Worm (Caenorhabditis elegans) whole organism, L4 larva: ENCODE results near the gene nep-20.

Source experiments
- F37D6.2 ChIP-seq: sonication (generic microtip); optimal IDR thresholded peaks from 2 replicates; lab custom pipeline; 2016; ENCODE audit warnings: mild to moderate bottlenecking, missing genetic modification characterization, missing compliant biosample characterization
- R02D3.7 ChIP-seq: fragments of 150-350 bp; sonication (generic microtip); optimal IDR thresholded peaks from 3 replicates; lab custom pipeline; 2014; ENCODE audit warnings: missing biosample characterization, missing genetic modification characterization
- T26A8.4 ChIP-seq: fragments of 200-800 bp; sonication (Bioruptor generic); IDR thresholded peaks from 2 replicates; pipeline ENCODE4 v1.3.6; 2022; ENCODE audit warnings: missing genetic modification characterization, missing compliant biosample characterization
- Y5F2A.4 ChIP-seq: fragments of 200-800 bp; sonication (Bioruptor generic); optimal IDR thresholded peaks from 2 replicates; lab custom pipeline; 2018; ENCODE audit warnings: mild to moderate bottlenecking, missing genetic modification characterization, missing compliant biosample characterization
- aha-1 ChIP-seq: fragments of 150-350 bp; peaks from one replicate; lab custom pipeline; 2014; ENCODE audit warnings: missing biosample characterization, missing genetic modification characterization
- aly-2 ChIP-seq: sonication (generic microtip); optimal IDR thresholded peaks from 2 replicates; lab custom pipeline; 2018; ENCODE audit warnings: missing biosample characterization, missing genetic modification characterization
- ama-1 ChIP-seq: fragments of 150-350 bp; optimal IDR thresholded peaks from 2 replicates; lab custom pipeline; 2014; ENCODE audit warnings: inconsistent platforms, mixed read lengths
- arid-1 ChIP-seq: fragments of 200-800 bp; sonication (Bioruptor generic); conservative IDR thresholded peaks from 2 replicates; pipeline ENCODE4 v1.3.6; 2022; ENCODE audit warnings: missing genetic modification reagents, missing genetic modification characterization, missing compliant biosample characterization
- ceh-28 ChIP-seq: fragments of 150-350 bp; optimal IDR thresholded peaks from 2 replicates; lab custom pipeline; 2014; ENCODE audit warnings: missing biosample characterization, missing genetic modification reagents, missing genetic modification characterization
- ceh-82 ChIP-seq: sonication (generic microtip); optimal IDR thresholded peaks from 2 replicates; lab custom pipeline; 2017; ENCODE audit warnings: missing biosample characterization, missing genetic modification characterization
- ces-1 ChIP-seq: fragments of 150-350 bp; sonication (generic microtip); optimal IDR thresholded peaks from 4 replicates; lab custom pipeline; 2014; ENCODE audit warnings: missing biosample characterization, missing genetic modification reagents, missing genetic modification characterization
- cey-2 ChIP-seq: sonication (generic microtip); optimal IDR thresholded peaks from 3 replicates; lab custom pipeline; 2017; ENCODE audit warnings: missing genetic modification characterization, mild to moderate bottlenecking, missing compliant biosample characterization, antibody characterized with exemption, borderline replicate concordance; ENCODE audit not compliant: insufficient read depth
- daf-12 ChIP-seq: fragments of 150-350 bp; optimal IDR thresholded peaks from 2 replicates; lab custom pipeline; 2014; ENCODE audit warnings: missing biosample characterization, missing genetic modification reagents, missing genetic modification characterization
- daf-16 ChIP-seq, 3 experiments: sonication (generic microtip); optimal IDR thresholded peaks; 2 replicates each; lab custom pipeline; 2016 to 2017; ENCODE audit warnings: missing genetic modification characterization in 3 of 3, missing genetic modification reagents in 3 of 3, mild to moderate bottlenecking in 2 of 3, missing compliant biosample characterization in 2 of 3, missing biosample characterization in 1 of 3, moderate library complexity in 1 of 3
- dmd-8 ChIP-seq: fragments of 200-800 bp; sonication (Bioruptor generic); IDR thresholded peaks from 2 replicates; pipeline ENCODE4 v1.3.6; 2022; ENCODE audit warnings: missing genetic modification characterization, missing compliant biosample characterization
- egl-27 ChIP-seq: sonication (generic microtip); optimal IDR thresholded peaks from 3 replicates; lab custom pipeline; 2017; ENCODE audit warnings: missing biosample characterization, missing genetic modification reagents, missing genetic modification characterization
- fkh-10 ChIP-seq: fragments of 150-350 bp; optimal IDR thresholded peaks from 2 replicates; lab custom pipeline; 2014; ENCODE audit warnings: missing biosample characterization, missing genetic modification reagents, missing genetic modification characterization
- lim-7 ChIP-seq: fragments of 200-800 bp; sonication (Bioruptor generic); IDR thresholded peaks from 2 replicates; pipeline ENCODE4 v1.3.6; 2022; ENCODE audit warnings: missing genetic modification characterization, missing compliant biosample characterization
- lin-1 ChIP-seq: fragments of 200-800 bp; sonication (Bioruptor generic); IDR thresholded peaks from 2 replicates; pipeline ENCODE4 v1.3.6; 2022; ENCODE audit warnings: missing genetic modification reagents, missing genetic modification characterization, missing compliant biosample characterization
- lin-15B ChIP-seq: fragments of 150-350 bp; sonication (generic microtip); optimal IDR thresholded peaks from 3 replicates; lab custom pipeline; 2014; ENCODE audit warnings: missing biosample characterization, missing genetic modification characterization
- madf-5 ChIP-seq, 2 experiments: fragments of 200-800 bp; sonication (Bioruptor generic); IDR thresholded peaks; 2 replicates each; pipeline ENCODE4 v1.3.6; 2022; ENCODE audit warnings: missing compliant biosample characterization in 2 of 2, missing genetic modification characterization in 2 of 2
- mdl-1 ChIP-seq, 2 experiments: fragments of 150-350 bp in 1 of 2; sonication (generic microtip) in 1 of 2; optimal IDR thresholded peaks; 2 replicates each; lab custom pipeline; 2014 to 2017; ENCODE audit warnings: missing biosample characterization in 2 of 2, missing genetic modification characterization in 2 of 2
- mxl-2 ChIP-seq: fragments of 200-800 bp; sonication (Bioruptor generic); conservative IDR thresholded peaks from 2 replicates; pipeline ENCODE4 v1.3.6; 2022; ENCODE audit warnings: missing genetic modification reagents, missing genetic modification characterization, missing compliant biosample characterization
- nhr-102 ChIP-seq: sonication (generic microtip); optimal IDR thresholded peaks from 2 replicates; lab custom pipeline; 2016; ENCODE audit warnings: mild to moderate bottlenecking, missing genetic modification characterization, moderate library complexity, missing compliant biosample characterization
- nhr-25 ChIP-seq: sonication (generic microtip); optimal IDR thresholded peaks from 2 replicates; lab custom pipeline; 2017; ENCODE audit warnings: missing genetic modification characterization, mild to moderate bottlenecking, missing compliant biosample characterization, antibody characterized with exemption, moderate library complexity, borderline replicate concordance; ENCODE audit not compliant: insufficient read depth
- nhr-41 ChIP-seq: fragments of 200-800 bp; sonication (Bioruptor generic); IDR thresholded peaks from 2 replicates; pipeline ENCODE4 v1.3.6; 2022; ENCODE audit warnings: missing genetic modification reagents, missing genetic modification characterization, missing compliant biosample characterization
- nhr-42 ChIP-seq: fragments of 200-800 bp; sonication (Bioruptor generic); IDR thresholded peaks from 2 replicates; pipeline ENCODE4 v1.3.6; 2022; ENCODE audit warnings: missing genetic modification characterization, missing compliant biosample characterization
- nhr-77 ChIP-seq: fragments of 150-350 bp; optimal IDR thresholded peaks from 2 replicates; lab custom pipeline; 2014; ENCODE audit warnings: missing biosample characterization, missing genetic modification characterization
- rbr-2 ChIP-seq: sonication (generic microtip); optimal IDR thresholded peaks from 2 replicates; lab custom pipeline; 2016; ENCODE audit warnings: missing genotype, missing genetic modification characterization, missing compliant biosample characterization
- saeg-2 ChIP-seq: fragments of 200-800 bp; sonication (Bioruptor generic); IDR thresholded peaks from 2 replicates; pipeline ENCODE4 v1.3.6; 2022; ENCODE audit warnings: missing genetic modification reagents, missing genetic modification characterization, missing compliant biosample characterization
- snpc-1.2 ChIP-seq: fragments of 200-800 bp; sonication (Bioruptor generic); IDR thresholded peaks from 2 replicates; pipeline ENCODE4 v1.3.6; 2022; ENCODE audit warnings: missing genetic modification reagents, missing genetic modification characterization, missing compliant biosample characterization
- tra-1 ChIP-seq: fragments of 200-800 bp; sonication (Bioruptor generic); IDR thresholded peaks from 2 replicates; pipeline ENCODE4 v1.3.6; 2022; ENCODE audit warnings: missing genetic modification reagents, missing genetic modification characterization, missing compliant biosample characterization
- unc-62 ChIP-seq, 3 experiments: fragments of 150-350 bp in 1 of 3; sonication (generic microtip); optimal IDR thresholded peaks in 2 of 3; peaks in 1 of 3; 1 replicate in 1 of 3; 2 replicates in 2 of 3; lab custom pipeline; 2014 to 2017; ENCODE audit warnings: missing biosample characterization in 3 of 3, missing genetic modification characterization in 3 of 3, missing genetic modification reagents in 3 of 3, missing genotype in 1 of 3
- zip-2 ChIP-seq: fragments of 150-350 bp; optimal IDR thresholded peaks from 2 replicates; lab custom pipeline; 2014; ENCODE audit warnings: missing biosample characterization, missing genetic modification characterization
- ztf-7 ChIP-seq: fragments of 150-350 bp; optimal IDR thresholded peaks from 2 replicates; lab custom pipeline; 2014; ENCODE audit warnings: missing biosample characterization, missing genetic modification characterization

Gene nep-20

ce11 chrII:3403535-3403934 is 8.2 kb upstream of the nep-20 start, which contains the start of gene nep-8:
Gene nep-8, plus strand, starts transcription at chrII:3403835.
- no peak for TF ChIP-seq R02D3.7 (tag; lab: Kevin White, UChicago)
- no peak for TF ChIP-seq lin-15B
- no peak for TF ChIP-seq nhr-41
- TF ChIP-seq mdl-1 (tag; optimal IDR thresholded peaks at IDR 0.05; lab: Kevin White, UChicago), result no peak
- no peak for TF ChIP-seq ceh-82 (tag; lab: Kevin White, UChicago)
- no peak for TF ChIP-seq nhr-42
- TF ChIP-seq arid-1 (GFP tag; lab: Robert Waterston, UW), result no peak
- TF ChIP-seq ztf-7 (tag; lab: Kevin White, UChicago), result no peak

- TF ChIP-seq daf-12 (tag; lab: Kevin White, UChicago), result no peak
- no peak for TF ChIP-seq tra-1 (GFP tag; lab: Robert Waterston, UW)
- TF ChIP-seq nhr-25 (tag; lab: Kevin White, UChicago), result no peak
- no peak for TF ChIP-seq daf-16 (GFP tag; optimal IDR thresholded peaks at IDR 0.05; lab: Kevin White, UChicago)
- TF ChIP-seq daf-16 (tag; optimal IDR thresholded peaks at IDR 0.05; lab: Kevin White, UChicago), result no peak
- TF ChIP-seq F37D6.2 (tag; lab: Kevin White, UChicago), result no peak
- no peak for TF ChIP-seq snpc-1.2 (GFP tag; lab: Robert Waterston, UW)
- TF ChIP-seq mxl-2 (GFP tag; lab: Robert Waterston, UW), result no peak
- no peak for TF ChIP-seq fkh-10
- no peak for TF ChIP-seq R02D3.7 (tag; lab: Kevin White, UChicago)
- TF ChIP-seq ama-1 (lab: Kevin White, UChicago), result no peak
- no peak for TF ChIP-seq saeg-2 (GFP tag; lab: Robert Waterston, UW)
- TF ChIP-seq, all 104 proteins: peak for 0
Measured at ce11 chrII:3402854-3403253, 7.5 kb upstream of the nep-20 start, which contains the start of gene nep-10. Gene nep-10, minus strand, starts transcription at chrII:3402954.

DNA sequence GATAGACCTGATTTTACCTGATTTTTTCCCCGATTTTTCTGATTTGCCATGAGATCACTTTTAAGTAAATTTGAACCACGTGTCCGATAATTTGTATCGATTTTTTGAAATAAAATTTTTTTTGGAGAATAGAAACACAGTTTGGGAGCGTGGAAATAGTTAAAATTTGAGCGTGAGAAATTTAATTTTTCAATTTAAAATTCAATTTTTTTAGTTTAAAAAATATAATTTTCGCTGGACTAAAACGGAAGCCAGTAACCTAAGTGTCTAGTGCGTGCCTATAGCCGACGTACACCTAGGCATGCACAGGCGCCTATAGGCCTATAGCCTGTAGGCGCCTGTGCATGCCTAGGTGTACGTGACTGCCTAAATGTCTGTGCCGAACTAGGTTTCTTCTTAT is 3.8 kb upstream of the nep-20 start, which contains the start of gene nep-9:
Gene nep-9 (minus strand): TSS at position 101 of the 400 bp plus-strand sequence.
- TF ChIP-seq aly-2 (no peak), aha-1 (tag; lab: Kevin White, UChicago) (peak; percentile 24)

ce11 chrII:3387503-3387902 is 7.9 kb downstream of the nep-20 start, which contains the start of gene T06D4.6:
Gene T06D4.6, minus strand, starts transcription at chrII:3387603.
- TF ChIP-seq dmd-8 (GFP tag; lab: Robert Waterston, UW) (no peak), Y5F2A.4 (GFP tag; lab: Kevin White, UChicago) (no peak), zip-2 (tag; lab: Kevin White, UChicago) (no peak), lin-1 (GFP tag; lab: Robert Waterston, UW) (no peak), cey-2 (tag; lab: Kevin White, UChicago) (no peak), T26A8.4 (no peak), ces-1 (no peak), tra-1 (GFP tag; lab: Robert Waterston, UW) (no peak), lim-7 (GFP tag; lab: Robert Waterston, UW) (no peak), nhr-102 (tag; lab: Kevin White, UChicago) (no peak), nhr-77 (tag; lab: Kevin White, UChicago) (no peak)
- TF ChIP-seq, all 104 proteins: peak for 0

- TF ChIP-seq aha-1 (tag; lab: Kevin White, UChicago), result peak; percentile 93
- no peak for TF ChIP-seq egl-27 (tag; lab: Kevin White, UChicago)
- TF ChIP-seq, all 104 proteins: peak for 1
Measured at ce11 chrII:3385736-3386135, 9.6 kb downstream of the nep-20 start, which contains the start of gene T06D4.2. Gene T06D4.2, minus strand, starts transcription at chrII:3385905.

- no peak for TF ChIP-seq lin-1 (GFP tag; lab: Robert Waterston, UW)
- no peak for TF ChIP-seq cey-2 (tag; lab: Kevin White, UChicago)
- no peak for TF ChIP-seq ceh-28 (tag; lab: Kevin White, UChicago)
- TF ChIP-seq rbr-2 (tag; lab: Kevin White, UChicago), result no peak
- TF ChIP-seq daf-16 (GFP tag; optimal IDR thresholded peaks at IDR 0.05; lab: Kevin White, UChicago), result no peak
- no peak for TF ChIP-seq daf-16 (tag; optimal IDR thresholded peaks at IDR 0.05; lab: Kevin White, UChicago)
- no peak for TF ChIP-seq madf-5 (GFP tag; IDR thresholded peaks at IDR 0.05; lab: Robert Waterston, UW)
- peak in 1 of 2 experiments; percentile 95 for TF ChIP-seq unc-62 (GFP tag; optimal IDR thresholded peaks at IDR 0.05 in 1 of 2; lab: Kevin White, UChicago)
- no peak for TF ChIP-seq unc-62 (tag; optimal IDR thresholded peaks at IDR 0.05; lab: Kevin White, UChicago)
Measured at ce11 chrII:3383116-3383515, 12.3 kb downstream of the nep-20 start.
